Fruit fly (Drosophila melanogaster): Measurements from ENCODE around the gene p38a.

The p38a gene

dm6 chr3R:24148838-24149237, 3.3 kb downstream of the p38a start, which contains the start of gene Slimp (continued):
- TF ChIP-seq CG11294 (GFP tag; IDR thresholded peaks at IDR 0.05) (no peak), topi (GFP tag; optimal IDR thresholded peaks at IDR 0.05) (peak; percentile 29), dsx (GFP tag; optimal IDR thresholded peaks at IDR 0.05; ENCODE audit: poor library complexity, severe bottlenecking) (no peak), CG15336 (GFP tag; IDR thresholded peaks at IDR 0.05) (no peak), achi (GFP tag; optimal IDR thresholded peaks at IDR 0.05) (peak; percentile 26), CG7368 (GFP tag; optimal IDR thresholded peaks at IDR 0.05) (no peak)

- TF ChIP-seq Sox15 (GFP tag; optimal IDR thresholded peaks at IDR 0.05): no peak
- TF ChIP-seq Ets21C (GFP tag; optimal IDR thresholded peaks at IDR 0.05): peak; percentile 11
- TF ChIP-seq Sox102F (GFP tag; optimal IDR thresholded peaks at IDR 0.05): peak; percentile 45
- TF ChIP-seq CG8319 (GFP tag; optimal IDR thresholded peaks at IDR 0.05): no peak
- peak; percentile 3 for TF ChIP-seq CG34406 (GFP tag; optimal IDR thresholded peaks at IDR 0.05)
- peak; percentile 70 for TF ChIP-seq spab (GFP tag; optimal IDR thresholded peaks at IDR 0.05)
- TF ChIP-seq Smox (GFP tag; optimal IDR thresholded peaks at IDR 0.05): peak; percentile 0
- peak; percentile 93 for TF ChIP-seq Eip78C (GFP tag)
- TF ChIP-seq CG11902 (GFP tag; optimal IDR thresholded peaks at IDR 0.05): no peak
- peak; percentile 57 for TF ChIP-seq Met (GFP tag; optimal IDR thresholded peaks at IDR 0.05)
- TF ChIP-seq Hr4 (GFP tag; optimal IDR thresholded peaks at IDR 0.05): peak; percentile 82
- peak; percentile 72 to 95 for TF ChIP-seq ss (GFP tag; optimal IDR thresholded peaks at IDR 0.05)
- peak; percentile 36 to 79 for TF ChIP-seq salr (GFP tag; optimal IDR thresholded peaks at IDR 0.05)
- TF ChIP-seq net (GFP tag; optimal IDR thresholded peaks at IDR 0.05): peak; percentile 60
- peak; percentile 60 for TF ChIP-seq dsx (GFP tag; optimal IDR thresholded peaks at IDR 0.05; ENCODE audit: poor library complexity, severe bottlenecking)
- TF ChIP-seq eg (GFP tag; IDR thresholded peaks at IDR 0.05): peak; percentile 69
- TF ChIP-seq Eip93F (GFP tag; optimal IDR thresholded peaks at IDR 0.05): no peak
- TF ChIP-seq pdm3 (GFP tag; optimal IDR thresholded peaks at IDR 0.05): peak; percentile 69
- peak; percentile 76 for TF ChIP-seq CG3032 (tag; optimal IDR thresholded peaks at IDR 0.05)
- TF ChIP-seq CG8119 (GFP tag; IDR thresholded peaks at IDR 0.05): peak; percentile 81
- TF ChIP-seq CG7368 (GFP tag; optimal IDR thresholded peaks at IDR 0.05): peak; percentile 31
- TF ChIP-seq CG6276 (GFP tag; optimal IDR thresholded peaks at IDR 0.05): peak; percentile 78
- no peak for TF ChIP-seq CG6854 (GFP tag; optimal IDR thresholded peaks at IDR 0.05)
- peak; percentile 57 for TF ChIP-seq Gug (GFP tag; IDR thresholded peaks at IDR 0.05)
- no peak for TF ChIP-seq Hr38 (GFP tag; optimal IDR thresholded peaks at IDR 0.05)
- TF ChIP-seq CG15336 (GFP tag; IDR thresholded peaks at IDR 0.05): peak; percentile 75
- TF ChIP-seq OdsH (GFP tag; optimal IDR thresholded peaks at IDR 0.05): peak; percentile 68
- no peak for TF ChIP-seq CG11294 (GFP tag; IDR thresholded peaks at IDR 0.05)
- TF ChIP-seq lz (GFP tag; optimal IDR thresholded peaks at IDR 0.05): peak; percentile 63
- peak; percentile 44 for TF ChIP-seq CG31627 (GFP tag; optimal IDR thresholded peaks at IDR 0.05)
- TF ChIP-seq CG16779 (tag; optimal IDR thresholded peaks at IDR 0.05): peak; percentile 42
- peak; percentile 7 for TF ChIP-seq CG9139 (GFP tag; optimal IDR thresholded peaks at IDR 0.05)
- peak; percentile 76 for TF ChIP-seq Sox14 (GFP tag; optimal IDR thresholded peaks at IDR 0.05)
- TF ChIP-seq fkh (GFP tag; optimal IDR thresholded peaks at IDR 0.05): no peak
- peak; percentile 80 for TF ChIP-seq svp (GFP tag)
- peak; percentile 68 for TF ChIP-seq esn (GFP tag; optimal IDR thresholded peaks at IDR 0.05)
- peak; percentile 31 for TF ChIP-seq CG6792 (GFP tag; optimal IDR thresholded peaks at IDR 0.05)
- peak; percentile 80 for TF ChIP-seq CG6808 (GFP tag; optimal IDR thresholded peaks at IDR 0.05)
- peak; percentile 78 for TF ChIP-seq Eip75B (GFP tag; optimal IDR thresholded peaks at IDR 0.05)
- peak; percentile 68 for TF ChIP-seq achi (GFP tag; optimal IDR thresholded peaks at IDR 0.05)
- TF ChIP-seq topi (GFP tag; optimal IDR thresholded peaks at IDR 0.05): peak; percentile 55
- peak; percentile 58 for TF ChIP-seq CG11762 (GFP tag; optimal IDR thresholded peaks at IDR 0.05; ENCODE audit: insufficient read depth)
- peak; percentile 77 for TF ChIP-seq CG3919 (GFP tag; optimal IDR thresholded peaks at IDR 0.05)
- peak; percentile 42 for TF ChIP-seq CG8632 (GFP tag; optimal IDR thresholded peaks at IDR 0.05)
- peak; percentile 81 for TF ChIP-seq CG4318 (GFP tag; optimal IDR thresholded peaks at IDR 0.05)
- TF ChIP-seq fd85E (GFP tag; optimal IDR thresholded peaks at IDR 0.05): no peak
- TF ChIP-seq CG10631 (GFP tag; optimal IDR thresholded peaks at IDR 0.05): peak; percentile 79
- peak; percentile 76 for TF ChIP-seq CG10669 (GFP tag; optimal IDR thresholded peaks at IDR 0.05)
- peak; percentile 75 for TF ChIP-seq Ets96B (tag; optimal IDR thresholded peaks at IDR 0.05)
These were observed 7.6 kb downstream of the p38a start for dm6 chr3R:24144542-24144941.
